Fruit fly (Drosophila melanogaster) whole organism, embryonic: ENCODE results near the gene Pex11c.
A peak's percentile ranks its signal among the peaks of the same experiment; 100 is the strongest.

Experiments used
- Abd-B ChIP-seq: fragments of 200-800 bp; sonication (Bioruptor generic); optimal IDR thresholded peaks from 2 replicates; lab custom pipeline; 2018; ENCODE audit warnings: missing biosample characterization, mild to moderate bottlenecking, missing genetic modification characterization, moderate library complexity
- Ada2b ChIP-seq: fragments of 200-800 bp; sonication (Bioruptor generic); IDR thresholded peaks from 2 replicates; pipeline ENCODE4 v1.3.6; 2022; ENCODE audit warnings: missing biosample characterization, missing genetic modification characterization
- Adf1 ChIP-seq: fragments of 200-800 bp; sonication (Bioruptor generic); IDR thresholded peaks from 2 replicates; pipeline ENCODE4 v1.3.6; 2022; ENCODE audit warnings: missing biosample characterization, missing genetic modification characterization
- CG10274 ChIP-seq: fragments of 200-800 bp; sonication (Bioruptor generic); optimal IDR thresholded peaks from 3 replicates; lab custom pipeline; 2017; ENCODE audit warnings: missing biosample characterization, mild to moderate bottlenecking, missing genetic modification characterization
- CG12391 ChIP-seq: fragments of 200-800 bp; sonication (Bioruptor generic); optimal IDR thresholded peaks from 3 replicates; lab custom pipeline; 2018; ENCODE audit warnings: missing biosample characterization, mild to moderate bottlenecking, missing genetic modification characterization, moderate library complexity
- CG12659 ChIP-seq: fragments of 200-800 bp; sonication (Bioruptor generic); optimal IDR thresholded peaks from 3 replicates; lab custom pipeline; 2017; ENCODE audit warnings: mild to moderate bottlenecking, missing biosample characterization, missing genetic modification reagents, missing genetic modification characterization
- CG14710 ChIP-seq: fragments of 200-800 bp; sonication (Bioruptor generic); optimal IDR thresholded peaks from 3 replicates; lab custom pipeline; 2019; ENCODE audit warnings: missing biosample characterization, mild to moderate bottlenecking, missing genetic modification characterization, moderate library complexity
- CG15269 ChIP-seq: fragments of 200-800 bp; sonication (Bioruptor generic); optimal IDR thresholded peaks from 2 replicates; lab custom pipeline; 2018; ENCODE audit warnings: missing biosample characterization, mild to moderate bottlenecking, missing genetic modification characterization, moderate library complexity
- CG18619 ChIP-seq: fragments of 200-800 bp; sonication (Bioruptor generic); optimal IDR thresholded peaks from 3 replicates; lab custom pipeline; 2017; ENCODE audit warnings: missing biosample characterization, mild to moderate bottlenecking, missing genetic modification characterization
- CG2120 ChIP-seq: fragments of 200-800 bp; sonication (Bioruptor generic); optimal IDR thresholded peaks from 3 replicates; lab custom pipeline; 2016; ENCODE audit warnings: missing biosample characterization, missing genetic modification characterization
- CG2678 ChIP-seq: fragments of 200-800 bp; sonication (Bioruptor generic); optimal IDR thresholded peaks from 3 replicates; lab custom pipeline; 2019; ENCODE audit warnings: missing biosample characterization, mild to moderate bottlenecking, missing genetic modification characterization, moderate library complexity
- CG2889 ChIP-seq: fragments of 200-800 bp; sonication (Bioruptor generic); IDR thresholded peaks from 3 replicates; pipeline ENCODE4 v1.3.6; 2022; ENCODE audit warnings: missing biosample characterization, missing genetic modification characterization
- CG31365 ChIP-seq: fragments of 200-800 bp; sonication (Bioruptor generic); optimal IDR thresholded peaks from 2 replicates; lab custom pipeline; 2018; ENCODE audit warnings: missing biosample characterization, mild to moderate bottlenecking, missing genetic modification characterization
- CG4328 ChIP-seq: fragments of 200-800 bp; sonication (Bioruptor generic); optimal IDR thresholded peaks from 3 replicates; lab custom pipeline; 2017; ENCODE audit warnings: missing biosample characterization, missing genetic modification reagents, missing genetic modification characterization
- CG4404 ChIP-seq: fragments of 200-800 bp; sonication (Bioruptor generic); IDR thresholded peaks from 2 replicates; pipeline ENCODE4 v1.3.6; 2022; ENCODE audit warnings: missing biosample characterization, missing genetic modification characterization
- CG7556 ChIP-seq: fragments of 200-800 bp; sonication (Bioruptor generic); optimal IDR thresholded peaks from 2 replicates; lab custom pipeline; 2017; ENCODE audit warnings: missing biosample characterization, mild to moderate bottlenecking, missing genetic modification characterization
- CG7839 ChIP-seq: fragments of 200-800 bp; sonication (Bioruptor generic); optimal IDR thresholded peaks from 3 replicates; lab custom pipeline; 2018; ENCODE audit warnings: missing biosample characterization, mild to moderate bottlenecking, missing genetic modification characterization, moderate library complexity
- CHES-1-like ChIP-seq: fragments of 200-800 bp; sonication (Bioruptor generic); optimal IDR thresholded peaks from 2 replicates; lab custom pipeline; 2016; ENCODE audit warnings: missing biosample characterization, missing genetic modification characterization
- ERR ChIP-seq: fragments of 200-800 bp; sonication (Bioruptor generic); optimal IDR thresholded peaks from 2 replicates; lab custom pipeline; 2016; ENCODE audit warnings: missing biosample characterization, missing genetic modification characterization
- Fer1 ChIP-seq: fragments of 200-800 bp; sonication (Bioruptor generic); optimal IDR thresholded peaks from 2 replicates; lab custom pipeline; 2017; ENCODE audit warnings: missing biosample characterization, mild to moderate bottlenecking, missing genetic modification characterization
- HHEX ChIP-seq: fragments of 200-800 bp; sonication (Bioruptor generic); optimal IDR thresholded peaks from 3 replicates; lab custom pipeline; 2017; ENCODE audit warnings: missing biosample characterization, mild to moderate bottlenecking, missing genetic modification characterization, missing genetic modification reagents
- HLH54F ChIP-seq: fragments of 200-800 bp; sonication (Bioruptor generic); optimal IDR thresholded peaks from 3 replicates; lab custom pipeline; 2016; ENCODE audit warnings: missing biosample characterization, missing genetic modification characterization
- Mad ChIP-seq: fragments of 200-800 bp; sonication (Bioruptor generic); optimal IDR thresholded peaks from 2 replicates; lab custom pipeline; 2016; ENCODE audit warnings: missing biosample characterization, missing genetic modification characterization
- Med ChIP-seq: fragments of 200-800 bp; sonication (Bioruptor generic); peaks from one replicate; lab custom pipeline; 2016; ENCODE audit warnings: missing biosample characterization, missing genetic modification characterization, mild to moderate bottlenecking, inconsistent platforms, moderate library complexity
- al ChIP-seq: fragments of 200-800 bp; sonication (Bioruptor generic); IDR thresholded peaks from 2 replicates; pipeline ENCODE4 v1.3.6; 2022; ENCODE audit warnings: missing biosample characterization, missing genetic modification characterization
- ato ChIP-seq: fragments of 200-800 bp; sonication (Bioruptor generic); IDR thresholded peaks from 2 replicates; pipeline ENCODE4 v1.3.6; 2022; ENCODE audit warnings: missing biosample characterization, missing genetic modification characterization; ENCODE audit not compliant: partially characterized antibody
- bowl ChIP-seq: fragments of 200-800 bp; sonication (Bioruptor generic); IDR thresholded peaks from 2 replicates; pipeline ENCODE4 v1.3.6; 2022; ENCODE audit warnings: missing biosample characterization, missing genetic modification characterization
- caup ChIP-seq: fragments of 200-800 bp; sonication (Bioruptor generic); optimal IDR thresholded peaks from 3 replicates; lab custom pipeline; 2017; ENCODE audit warnings: missing biosample characterization, mild to moderate bottlenecking, missing genetic modification characterization, moderate library complexity; ENCODE audit not compliant: severe bottlenecking
- chm ChIP-seq: fragments of 200-800 bp; sonication (Bioruptor generic); IDR thresholded peaks from 2 replicates; pipeline ENCODE4 v1.3.6; 2022; ENCODE audit warnings: missing biosample characterization, missing genetic modification characterization
- chn ChIP-seq: fragments of 200-800 bp; sonication (Bioruptor generic); optimal IDR thresholded peaks from 2 replicates; lab custom pipeline; 2016; ENCODE audit warnings: missing biosample characterization, missing genetic modification characterization
- disco-r ChIP-seq: fragments of 200-800 bp; sonication (Bioruptor generic); optimal IDR thresholded peaks from 2 replicates; lab custom pipeline; 2016; ENCODE audit warnings: missing biosample characterization, missing genetic modification characterization
- fd3F ChIP-seq: fragments of 200-800 bp; sonication (Bioruptor generic); optimal IDR thresholded peaks from 2 replicates; lab custom pipeline; 2018; ENCODE audit warnings: missing biosample characterization, mild to moderate bottlenecking, missing genetic modification characterization, moderate library complexity
- gro ChIP-seq: fragments of 200-800 bp; sonication (Bioruptor generic); optimal IDR thresholded peaks from 2 replicates; lab custom pipeline; 2016; ENCODE audit warnings: missing biosample characterization, missing genetic modification characterization
- kay ChIP-seq: fragments of 200-800 bp; sonication (Bioruptor generic); optimal IDR thresholded peaks from 2 replicates; lab custom pipeline; 2016; ENCODE audit warnings: missing biosample characterization, missing genetic modification characterization
- kni ChIP-seq: fragments of 200-800 bp; sonication (Bioruptor generic); optimal IDR thresholded peaks from 3 replicates; lab custom pipeline; 2017; ENCODE audit warnings: mild to moderate bottlenecking, missing biosample characterization, missing genetic modification reagents, missing genetic modification characterization
- lmd ChIP-seq: fragments of 200-800 bp; sonication (Bioruptor generic); IDR thresholded peaks from 2 replicates; pipeline ENCODE4 v1.3.6; 2022; ENCODE audit warnings: missing biosample characterization, missing genetic modification characterization
- lola ChIP-seq, 3 experiments: fragments of >200 bp in 2 of 3; fragments of 200-800 bp in 1 of 3; sonication (Bioruptor generic) in 1 of 3; optimal IDR thresholded peaks; 2 replicates each; lab custom pipeline; 2017 to 2019; ENCODE audit warnings: missing biosample characterization in 3 of 3, missing genetic modification characterization in 3 of 3, mild to moderate bottlenecking in 1 of 3, moderate library complexity in 1 of 3
- org-1 ChIP-seq: fragments of 200-800 bp; sonication (Bioruptor generic); optimal IDR thresholded peaks from 2 replicates; lab custom pipeline; 2017; ENCODE audit warnings: missing biosample characterization, missing genetic modification characterization
- peb ChIP-seq: fragments of 200-800 bp; sonication (Bioruptor generic); IDR thresholded peaks from 2 replicates; pipeline ENCODE4 v1.3.6; 2022; ENCODE audit warnings: missing biosample characterization, missing genetic modification characterization
- pfk ChIP-seq: fragments of 200-800 bp; sonication (Bioruptor generic); optimal IDR thresholded peaks from 2 replicates; lab custom pipeline; 2018; ENCODE audit warnings: missing biosample characterization, mild to moderate bottlenecking, missing genetic modification characterization, moderate library complexity
- pho ChIP-seq: fragments of 200-800 bp; sonication (Bioruptor generic); optimal IDR thresholded peaks from 2 replicates; lab custom pipeline; 2016; ENCODE audit warnings: missing biosample characterization, missing genetic modification characterization
- rib ChIP-seq: fragments of 200-800 bp; sonication (Bioruptor generic); IDR thresholded peaks from 2 replicates; pipeline ENCODE4 v1.3.6; 2022; ENCODE audit warnings: missing biosample characterization, missing genetic modification characterization
- row ChIP-seq: fragments of 200-800 bp; sonication (Bioruptor generic); IDR thresholded peaks from 3 replicates; pipeline ENCODE4 v1.3.6; 2022; ENCODE audit warnings: missing biosample characterization, missing genetic modification characterization
- sd ChIP-seq: fragments of 200-800 bp; sonication (Bioruptor generic); optimal IDR thresholded peaks from 3 replicates; lab custom pipeline; 2018; ENCODE audit warnings: missing biosample characterization, mild to moderate bottlenecking, missing genetic modification characterization, moderate library complexity
- seq ChIP-seq: fragments of 200-800 bp; sonication (Bioruptor generic); IDR thresholded peaks from 2 replicates; pipeline ENCODE4 v1.3.6; 2022; ENCODE audit warnings: missing biosample characterization, missing genetic modification characterization
- so ChIP-seq: fragments of 200-800 bp; sonication (Bioruptor generic); IDR thresholded peaks from 3 replicates; pipeline ENCODE4 v1.3.6; 2022; ENCODE audit warnings: missing biosample characterization, missing genetic modification characterization
- sug ChIP-seq: fragments of 200-800 bp; optimal IDR thresholded peaks from 2 replicates; lab custom pipeline; 2019; ENCODE audit warnings: missing biosample characterization, mild to moderate bottlenecking, missing genetic modification characterization, moderate library complexity
- tap ChIP-seq: fragments of 200-800 bp; optimal IDR thresholded peaks from 3 replicates; lab custom pipeline; 2019; ENCODE audit warnings: missing biosample characterization, mild to moderate bottlenecking, missing genetic modification characterization, moderate library complexity
- tll ChIP-seq, 2 experiments: fragments of 200-800 bp in 1 of 2; fragments of >200 bp in 1 of 2; sonication (Bioruptor generic) in 1 of 2; optimal IDR thresholded peaks; 2 replicates each; lab custom pipeline; 2017 to 2019; ENCODE audit warnings: missing biosample characterization in 2 of 2, missing genetic modification characterization in 2 of 2, mild to moderate bottlenecking in 1 of 2, moderate library complexity in 1 of 2
- tx ChIP-seq: fragments of 200-800 bp; sonication (Bioruptor generic); optimal IDR thresholded peaks from 2 replicates; lab custom pipeline; 2016; ENCODE audit warnings: missing biosample characterization, missing genetic modification characterization
- wor ChIP-seq: fragments of 200-800 bp; sonication (Bioruptor generic); IDR thresholded peaks from 2 replicates; pipeline ENCODE4 v1.3.6; 2022; ENCODE audit warnings: missing biosample characterization, missing genetic modification characterization

Pex11c gene

dm6 chr3R:23225266-23225665 is 32.9 kb upstream of the Pex11c start (continued):
- TF ChIP-seq so (no peak), pho (GFP tag; lab: Kevin White, UChicago) (peak; percentile 35), pfk (GFP tag; lab: Kevin White, UChicago) (peak; percentile 36), CG14710 (tag; lab: Kevin White, UChicago) (no peak), CG12659 (GFP tag; lab: Kevin White, UChicago) (peak; percentile 48), Med (peak; percentile 89), CG2889 (GFP tag; lab: Robert Waterston, UW) (no peak), wor (no peak), CG15269 (tag; lab: Kevin White, UChicago) (peak; percentile 32), lola (GFP tag; optimal IDR thresholded peaks at IDR 0.05; lab: Kevin White, UChicago) (no peak), HHEX (GFP tag; lab: Kevin White, UChicago) (peak; percentile 53), CHES-1-like (peak; percentile 29), tll (GFP tag; optimal IDR thresholded peaks at IDR 0.05; lab: Kevin White, UChicago) (no peak), CG7839 (peak; percentile 19), HLH54F (peak; percentile 25), kni (no peak), CG4328 (peak; percentile 16), sd (tag; lab: Kevin White, UChicago) (peak; percentile 9), tap (tag; lab: Kevin White, UChicago) (no peak), CG4404 (GFP tag; lab: Robert Waterston, UW) (no peak), fd3F (peak; percentile 38), kay (GFP tag; lab: Kevin White, UChicago) (no peak), ERR (GFP tag; lab: Kevin White, UChicago) (peak; percentile 14), sug (tag; lab: Kevin White, UChicago) (peak; percentile 32), CG12391 (tag; lab: Kevin White, UChicago) (no peak), lmd (GFP tag; lab: Robert Waterston, UW) (no peak), Fer1 (GFP tag; lab: Kevin White, UChicago) (peak; percentile 66), peb (GFP tag; lab: Robert Waterston, UW) (no peak), rib (GFP tag; lab: Robert Waterston, UW) (peak; percentile 46; the same call in 1 of the 2 replicates), Abd-B (GFP tag; lab: Kevin White, UChicago) (no peak), Adf1 (peak; percentile 47), seq (peak; percentile 75; the same call in 1 of the 2 replicates), CG18619 (GFP tag; lab: Kevin White, UChicago) (peak; percentile 54), bowl (GFP tag; lab: Robert Waterston, UW) (no peak), ato (no peak), chn (GFP tag; lab: Kevin White, UChicago) (no peak), CG7556 (GFP tag; lab: Kevin White, UChicago) (peak; percentile 16), CG2120 (peak; percentile 64), al (GFP tag; lab: Robert Waterston, UW) (0 out of 2 replicates have a peak, but pooled peaks have one; percentile 16), CG2678 (peak; percentile 62), org-1 (GFP tag; lab: Kevin White, UChicago) (peak; percentile 40), row (GFP tag; lab: Robert Waterston, UW) (peak; percentile 38; the same call in 1 of the 3 replicates), chm (no peak), Ada2b (peak; percentile 51; the same call in 1 of the 2 replicates), CG10274 (GFP tag; lab: Kevin White, UChicago) (peak; percentile 16), CG31365 (no peak), tx (GFP tag; lab: Kevin White, UChicago) (peak; percentile 19), disco-r (GFP tag; lab: Kevin White, UChicago) (no peak), caup (peak; percentile 63), Mad (GFP tag; lab: Kevin White, UChicago) (peak; percentile 4), gro (GFP tag; lab: Kevin White, UChicago) (peak; percentile 15)
